Worm (Caenorhabditis elegans) whole organism, young adult: ENCODE data around the gene hrde-2.

Experiments
- B0035.1 ChIP-seq: sonication (generic microtip); optimal IDR thresholded peaks from 2 replicates; lab custom pipeline; 2016; ENCODE audit warnings: missing genetic modification characterization, mild to moderate bottlenecking, missing compliant biosample characterization, missing genotype, missing genetic modification reagents
- B0336.3 ChIP-seq: fragments of 200-800 bp; sonication (Bioruptor generic); IDR thresholded peaks from 2 replicates; pipeline ENCODE4 v1.3.6; 2022; ENCODE audit warnings: missing genetic modification characterization, missing compliant biosample characterization
- F49E8.2 ChIP-seq: sonication (generic microtip); optimal IDR thresholded peaks from 3 replicates; lab custom pipeline; 2017; ENCODE audit warnings: missing genetic modification characterization, mild to moderate bottlenecking, missing compliant biosample characterization, antibody characterized with exemption, moderate library complexity; ENCODE audit not compliant: insufficient read depth
- F57A8.1 ChIP-seq: fragments of 200-800 bp; sonication (Bioruptor generic); optimal IDR thresholded peaks from 2 replicates; lab custom pipeline; 2018; ENCODE audit warnings: mild to moderate bottlenecking, missing genetic modification characterization, moderate library complexity, missing compliant biosample characterization
- K11D2.4 ChIP-seq: fragments of 200-800 bp; sonication (Bioruptor generic); IDR thresholded peaks from 2 replicates; pipeline ENCODE4 v1.3.6; 2022; ENCODE audit warnings: missing genetic modification reagents, missing genetic modification characterization, missing compliant biosample characterization
- K12H6.12 ChIP-seq: fragments of 200-800 bp; sonication (Bioruptor generic); optimal IDR thresholded peaks from 2 replicates; lab custom pipeline; 2018; ENCODE audit warnings: mild to moderate bottlenecking, missing genetic modification characterization, missing compliant biosample characterization
- T26A5.8 ChIP-seq: sonication (generic microtip); optimal IDR thresholded peaks from 2 replicates; lab custom pipeline; 2016; ENCODE audit warnings: missing genetic modification characterization, missing compliant biosample characterization
- Y53F4B.3 ChIP-seq: fragments of 200-800 bp; sonication (Bioruptor generic); IDR thresholded peaks from 2 replicates; pipeline ENCODE4 v1.3.6; 2022; ENCODE audit warnings: missing genetic modification reagents, missing genetic modification characterization, missing compliant biosample characterization
- Y53G8AR.9 ChIP-seq: fragments of 200-800 bp; sonication (Bioruptor generic); conservative IDR thresholded peaks from 2 replicates; pipeline ENCODE4 v1.3.6; 2022; ENCODE audit warnings: missing genetic modification reagents, missing genetic modification characterization, missing compliant biosample characterization
- Y67H2A.10 ChIP-seq: fragments of 200-800 bp; sonication (Bioruptor generic); conservative IDR thresholded peaks from 2 replicates; pipeline ENCODE4 v1.3.6; 2022; ENCODE audit warnings: missing genetic modification reagents, missing genetic modification characterization, missing compliant biosample characterization
- akir-1 ChIP-seq: fragments of 200-800 bp; sonication (Bioruptor generic); optimal IDR thresholded peaks from 2 replicates; lab custom pipeline; 2018; ENCODE audit warnings: mild to moderate bottlenecking, missing genetic modification characterization, moderate library complexity, missing compliant biosample characterization
- attf-3 ChIP-seq: fragments of 200-800 bp; sonication (Bioruptor generic); conservative IDR thresholded peaks from 2 replicates; pipeline ENCODE4 v1.3.6; 2022; ENCODE audit warnings: missing genetic modification reagents, missing genetic modification characterization, missing compliant biosample characterization
- bed-2 ChIP-seq: fragments of 200-800 bp; sonication (Bioruptor generic); IDR thresholded peaks from 2 replicates; pipeline ENCODE4 v1.3.6; 2022; ENCODE audit warnings: missing genetic modification reagents, missing genetic modification characterization, missing compliant biosample characterization
- cebp-1 ChIP-seq, 2 experiments: fragments of 200-800 bp in 1 of 2; sonication (Bioruptor generic) in 1 of 2; sonication (generic microtip) in 1 of 2; IDR thresholded peaks in 1 of 2; optimal IDR thresholded peaks in 1 of 2; 2 replicates each; pipeline versions ENCODE4 v1.3.6 to Lab custom; 2017 to 2022; ENCODE audit warnings: missing compliant biosample characterization in 2 of 2, missing genetic modification characterization in 2 of 2, mild to moderate bottlenecking in 1 of 2, missing genetic modification reagents in 1 of 2, moderate library complexity in 1 of 2
- cebp-2 ChIP-seq: fragments of 200-800 bp; sonication (Bioruptor generic); IDR thresholded peaks from 2 replicates; pipeline ENCODE4 v1.3.6; 2022; ENCODE audit warnings: missing genetic modification characterization, missing compliant biosample characterization
- ceh-27 ChIP-seq: fragments of 200-800 bp; sonication (Bioruptor generic); optimal IDR thresholded peaks from 2 replicates; lab custom pipeline; 2018; ENCODE audit warnings: mild to moderate bottlenecking, missing genetic modification characterization, moderate library complexity, missing compliant biosample characterization
- ceh-79 ChIP-seq: sonication (generic microtip); optimal IDR thresholded peaks from 2 replicates; lab custom pipeline; 2017; ENCODE audit warnings: mild to moderate bottlenecking, missing genetic modification characterization, missing compliant biosample characterization
- ceh-91 ChIP-seq: fragments of 200-800 bp; sonication (Bioruptor generic); IDR thresholded peaks from 2 replicates; pipeline ENCODE4 v1.3.6; 2022; ENCODE audit warnings: missing genetic modification reagents, missing genetic modification characterization, missing compliant biosample characterization
- die-1 ChIP-seq: sonication (generic microtip); optimal IDR thresholded peaks from 2 replicates; lab custom pipeline; 2016; ENCODE audit warnings: missing genotype, mild to moderate bottlenecking, missing genetic modification characterization, missing compliant biosample characterization
- egl-44 ChIP-seq: fragments of 200-800 bp; sonication (Bioruptor generic); IDR thresholded peaks from 2 replicates; pipeline ENCODE4 v1.3.6; 2022; ENCODE audit warnings: missing genetic modification reagents, missing genetic modification characterization, missing compliant biosample characterization
- egrh-3 ChIP-seq: fragments of 200-800 bp; sonication (Bioruptor generic); IDR thresholded peaks from 2 replicates; pipeline ENCODE4 v1.3.6; 2022; ENCODE audit warnings: missing genetic modification reagents, missing genetic modification characterization, missing compliant biosample characterization
- hmg-1.2 ChIP-seq: fragments of 200-800 bp; sonication (Bioruptor generic); IDR thresholded peaks from 2 replicates; pipeline ENCODE4 v1.3.6; 2022; ENCODE audit warnings: missing genetic modification reagents, missing genetic modification characterization, missing compliant biosample characterization
- hmg-20 ChIP-seq: fragments of 200-800 bp; sonication (Bioruptor generic); IDR thresholded peaks from 2 replicates; pipeline ENCODE4 v1.3.6; 2022; ENCODE audit warnings: missing genetic modification reagents, missing genetic modification characterization, missing compliant biosample characterization
- hrde-1 ChIP-seq: sonication (generic microtip); optimal IDR thresholded peaks from 2 replicates; lab custom pipeline; 2016; ENCODE audit warnings: missing genetic modification characterization, mild to moderate bottlenecking, missing compliant biosample characterization, moderate library complexity, missing genotype, missing genetic modification reagents, borderline replicate concordance
- hsf-1 ChIP-seq: fragments of 200-800 bp; sonication (Bioruptor generic); IDR thresholded peaks from 2 replicates; pipeline ENCODE4 v1.3.6; 2022; ENCODE audit warnings: missing genetic modification reagents, missing genetic modification characterization, missing compliant biosample characterization
- let-607 ChIP-seq, 2 experiments: fragments of 200-800 bp in 1 of 2; sonication (Bioruptor generic) in 1 of 2; sonication (generic microtip) in 1 of 2; optimal IDR thresholded peaks; 2 replicates each; lab custom pipeline; 2016 to 2018; ENCODE audit warnings: mild to moderate bottlenecking in 2 of 2, missing compliant biosample characterization in 2 of 2, missing genetic modification characterization in 2 of 2, moderate library complexity in 2 of 2, missing genotype in 1 of 2
- lin-26 ChIP-seq: fragments of 200-800 bp; sonication (Bioruptor generic); IDR thresholded peaks from 2 replicates; pipeline ENCODE4 v1.3.6; 2022; ENCODE audit warnings: missing genetic modification reagents, missing genetic modification characterization, missing compliant biosample characterization
- lin-54 ChIP-seq: fragments of 200-800 bp; sonication (Bioruptor generic); optimal IDR thresholded peaks from 2 replicates; lab custom pipeline; 2018; ENCODE audit warnings: mild to moderate bottlenecking, missing genetic modification characterization, missing compliant biosample characterization
- lsl-1 ChIP-seq: fragments of 200-800 bp; sonication (Bioruptor generic); optimal IDR thresholded peaks from 2 replicates; lab custom pipeline; 2018; ENCODE audit warnings: mild to moderate bottlenecking, missing genetic modification characterization, moderate library complexity, missing compliant biosample characterization
- mes-4 ChIP-seq: sonication (generic microtip); optimal IDR thresholded peaks from 2 replicates; lab custom pipeline; 2016; ENCODE audit warnings: missing genotype, missing genetic modification characterization, missing compliant biosample characterization
- nfya-1 ChIP-seq: sonication (generic microtip); optimal IDR thresholded peaks from 2 replicates; lab custom pipeline; 2017; ENCODE audit warnings: antibody characterized with exemption, missing compliant biosample characterization, missing genetic modification characterization, borderline replicate concordance; ENCODE audit not compliant: insufficient read depth
- nhr-120 ChIP-seq: fragments of 200-800 bp; sonication (Bioruptor generic); IDR thresholded peaks from 2 replicates; pipeline ENCODE4 v1.3.6; 2022; ENCODE audit warnings: missing genetic modification characterization, missing compliant biosample characterization
- nhr-27 ChIP-seq: fragments of 200-800 bp; sonication (Bioruptor generic); optimal IDR thresholded peaks from 2 replicates; lab custom pipeline; 2018; ENCODE audit warnings: mild to moderate bottlenecking, missing genetic modification characterization, moderate library complexity, missing compliant biosample characterization
- nhr-80 ChIP-seq: sonication (generic microtip); optimal IDR thresholded peaks from 2 replicates; lab custom pipeline; 2016; ENCODE audit warnings: missing genetic modification characterization, missing compliant biosample characterization
- rcor-1 ChIP-seq: fragments of 200-800 bp; sonication (Bioruptor generic); IDR thresholded peaks from 2 replicates; pipeline ENCODE4 v1.3.6; 2022; ENCODE audit warnings: missing genetic modification reagents, missing genetic modification characterization, missing compliant biosample characterization
- repo-1 ChIP-seq: sonication (generic microtip); optimal IDR thresholded peaks from 2 replicates; lab custom pipeline; 2017; ENCODE audit warnings: mild to moderate bottlenecking, missing genetic modification characterization, missing compliant biosample characterization
- snpc-1.3 ChIP-seq: sonication (generic microtip); optimal IDR thresholded peaks from 2 replicates; lab custom pipeline; 2017; ENCODE audit warnings: missing genetic modification characterization, mild to moderate bottlenecking, missing compliant biosample characterization, antibody characterized with exemption, moderate library complexity, missing genotype, missing genetic modification reagents; ENCODE audit not compliant: insufficient read depth
- snpc-4 ChIP-seq, 5 experiments: fragments of 150-350 bp in 1 of 5; sonication (generic microtip) in 4 of 5; optimal IDR thresholded peaks; 2 replicates each; lab custom pipeline; 2014 to 2018; ENCODE audit warnings: missing genetic modification characterization in 5 of 5, missing biosample characterization in 3 of 5, antibody characterized with exemption in 2 of 5, mild to moderate bottlenecking in 2 of 5, missing compliant biosample characterization in 2 of 5, missing genotype in 2 of 5, moderate library complexity in 2 of 5, missing genetic modification reagents in 1 of 5
- somi-1 ChIP-seq: fragments of 200-800 bp; sonication (Bioruptor generic); optimal IDR thresholded peaks from 2 replicates; lab custom pipeline; 2018; ENCODE audit warnings: mild to moderate bottlenecking, missing genetic modification characterization, missing compliant biosample characterization
- tbp1 ChIP-seq: fragments of 200-800 bp; sonication (Bioruptor generic); optimal IDR thresholded peaks from 2 replicates; lab custom pipeline; 2018; ENCODE audit warnings: mild to moderate bottlenecking, missing genetic modification characterization, missing compliant biosample characterization
- tlf-1 ChIP-seq: fragments of 200-800 bp; sonication (Bioruptor generic); optimal IDR thresholded peaks from 2 replicates; lab custom pipeline; 2018; ENCODE audit warnings: mild to moderate bottlenecking, missing genetic modification characterization, missing compliant biosample characterization
- xnd-1 ChIP-seq: sonication (generic microtip); optimal IDR thresholded peaks from 2 replicates; lab custom pipeline; 2016; ENCODE audit warnings: missing genotype, missing genetic modification reagents, missing genetic modification characterization, missing compliant biosample characterization
- zfh-2 ChIP-seq: fragments of 200-800 bp; sonication (Bioruptor generic); conservative IDR thresholded peaks from 2 replicates; pipeline ENCODE4 v1.3.6; 2022; ENCODE audit warnings: missing genetic modification reagents, missing genetic modification characterization, missing compliant biosample characterization
- ztf-25 ChIP-seq: fragments of 200-800 bp; sonication (Bioruptor generic); IDR thresholded peaks from 2 replicates; pipeline ENCODE4 v1.3.6; 2022; ENCODE audit warnings: missing genetic modification reagents, missing genetic modification characterization, missing compliant biosample characterization
- ztf-6 ChIP-seq: fragments of 200-800 bp; sonication (Bioruptor generic); IDR thresholded peaks from 2 replicates; pipeline ENCODE4 v1.3.6; 2022; ENCODE audit warnings: missing genetic modification reagents, missing genetic modification characterization, missing compliant biosample characterization

The hrde-2 gene

ce11 chrV:15000055-15000704 lies 4.7 kb upstream of the hrde-2 start, which contains the start of gene rps-16 (continued):
- peak; percentile 81 for TF ChIP-seq hsf-1 (GFP tag; lab: Robert Waterston, UW)
- TF ChIP-seq cebp-1 (GFP tag; IDR thresholded peaks at IDR 0.05; lab: Robert Waterston, UW): no peak
- peak; percentile 40 for TF ChIP-seq cebp-1 (tag; optimal IDR thresholded peaks at IDR 0.05; lab: Kevin White, UChicago)
- TF ChIP-seq nhr-80 (tag; lab: Kevin White, UChicago): no peak
- TF ChIP-seq nfya-1 (tag; lab: Kevin White, UChicago): no peak
- no peak for TF ChIP-seq lsl-1 (GFP tag; lab: Kevin White, UChicago)
- peak; percentile 63; the same call in 1 of the 2 replicates for TF ChIP-seq zfh-2 (GFP tag; lab: Robert Waterston, UW)
- TF ChIP-seq tlf-1: peak; percentile 61
- TF ChIP-seq tbp1: peak; percentile 11
- no peak for TF ChIP-seq nhr-120
- no peak for TF ChIP-seq egrh-3
- no peak for TF ChIP-seq snpc-4 (GFP tag; optimal IDR thresholded peaks at IDR 0.05; lab: Kevin White, UChicago)
- peak in 2 of 4 experiments; percentile 27 to 29 for TF ChIP-seq snpc-4 (tag; optimal IDR thresholded peaks at IDR 0.05; lab: Kevin White, UChicago)
- TF ChIP-seq ztf-6 (GFP tag; lab: Robert Waterston, UW): no peak
- TF ChIP-seq hmg-1.2: peak; percentile 27; the same call in 1 of the 2 replicates
- no peak for TF ChIP-seq egl-44
- no peak for TF ChIP-seq Y53F4B.3
- TF ChIP-seq snpc-1.3 (tag; lab: Kevin White, UChicago): peak; percentile 65
- TF ChIP-seq die-1: peak; percentile 15
- TF ChIP-seq let-607 (tag; optimal IDR thresholded peaks at IDR 0.05; lab: Kevin White, UChicago): no peak
- TF ChIP-seq cebp-2 (GFP tag; lab: Robert Waterston, UW): peak; percentile 87; the same call in 1 of the 2 replicates
- no peak for TF ChIP-seq K12H6.12 (tag; lab: Kevin White, UChicago)
- TF ChIP-seq mes-4 (tag; lab: Kevin White, UChicago): no peak
- TF ChIP-seq T26A5.8: peak; percentile 79
- no peak for TF ChIP-seq attf-3 (GFP tag; lab: Robert Waterston, UW)
- peak; percentile 77; the same call in 1 of the 2 replicates for TF ChIP-seq Y53G8AR.9 (GFP tag; lab: Robert Waterston, UW)
- TF ChIP-seq ceh-91 (GFP tag; lab: Robert Waterston, UW): no peak
- TF ChIP-seq lin-54 (GFP tag; lab: Kevin White, UChicago): peak; percentile 39
- 0 out of 2 replicates have a peak, but pooled peaks have one; percentile 31 for TF ChIP-seq bed-2 (GFP tag; lab: Robert Waterston, UW)
- TF ChIP-seq nhr-27: no peak
- TF ChIP-seq akir-1 (GFP tag; lab: Kevin White, UChicago): no peak
- TF ChIP-seq ztf-25 (GFP tag; lab: Robert Waterston, UW): no peak
- no peak for TF ChIP-seq repo-1 (tag; lab: Kevin White, UChicago)
- TF ChIP-seq rcor-1 (GFP tag; lab: Robert Waterston, UW): peak; percentile 80
- no peak; the same call in 1 of the 2 replicates for TF ChIP-seq lin-26 (GFP tag; lab: Robert Waterston, UW)
- peak; percentile 25 for TF ChIP-seq F49E8.2 (tag; lab: Kevin White, UChicago)
- TF ChIP-seq xnd-1 (tag; lab: Kevin White, UChicago): peak; percentile 9
- TF ChIP-seq hrde-1 (tag; lab: Kevin White, UChicago): peak; percentile 76
- TF ChIP-seq Y67H2A.10: no peak
- no peak for TF ChIP-seq ceh-27 (GFP tag; lab: Kevin White, UChicago)
- TF ChIP-seq K11D2.4: no peak
- TF ChIP-seq somi-1 (GFP tag; lab: Kevin White, UChicago): no peak
- peak; percentile 28 for TF ChIP-seq ceh-79 (tag; lab: Kevin White, UChicago)
- TF ChIP-seq hmg-20 (GFP tag; lab: Robert Waterston, UW): no peak
- TF ChIP-seq F57A8.1 (GFP tag; lab: Kevin White, UChicago): peak; percentile 35
- TF ChIP-seq B0336.3: peak; percentile 79; the same call in 1 of the 2 replicates
- no peak for TF ChIP-seq B0035.1 (tag; lab: Kevin White, UChicago)
